Fruit fly (Drosophila melanogaster) whole organism, larva: Measurements from ENCODE around the gene osk.
A peak's percentile ranks its signal among the peaks of the same experiment; 100 is the strongest.

Experiments
- noc ChIP-seq: fragments of 200-800 bp; sonication (Bioruptor generic); optimal IDR thresholded peaks from 3 replicates; lab custom pipeline; 2019; ENCODE audit warnings: missing biosample characterization, mild to moderate bottlenecking, missing genetic modification characterization, moderate library complexity

osk gene

DNA sequence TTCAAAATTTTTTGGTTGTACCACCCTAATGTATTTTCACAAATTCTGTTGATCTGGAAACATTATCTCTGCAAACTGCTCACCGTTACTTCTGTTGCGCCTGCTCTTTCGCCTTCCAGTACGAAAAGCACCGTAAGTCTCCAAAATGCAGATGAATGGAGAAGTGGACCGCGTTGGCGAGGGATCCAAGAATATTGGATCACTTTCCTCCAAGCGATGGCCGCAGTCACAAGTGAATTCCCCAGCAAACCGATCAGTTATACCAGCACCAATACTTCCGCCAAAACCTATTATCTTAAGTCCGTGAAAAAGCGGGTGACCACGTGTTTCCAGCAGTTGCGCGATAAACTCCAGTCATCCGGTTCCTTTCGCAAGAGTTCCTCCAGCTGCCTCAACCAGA lies at the start of gene osk:
Gene osk (plus strand): TSS at position 197 of the 400 bp plus-strand sequence.
- TF ChIP-seq noc (tag; lab: Kevin White, UChicago), result no peak

dm6 chr3R:8885581-8885980 lies 49.3 kb upstream of the osk start:
- no peak for TF ChIP-seq noc (tag; lab: Kevin White, UChicago)

dm6 chr3R:8886772-8887367 lies 48.1 kb upstream of the osk start:
- no peak for TF ChIP-seq noc (tag; lab: Kevin White, UChicago)

- TF ChIP-seq noc (tag; lab: Kevin White, UChicago), result no peak
These were observed 44.5 kb upstream of the osk start for dm6 chr3R:8890441-8890840.

DNA sequence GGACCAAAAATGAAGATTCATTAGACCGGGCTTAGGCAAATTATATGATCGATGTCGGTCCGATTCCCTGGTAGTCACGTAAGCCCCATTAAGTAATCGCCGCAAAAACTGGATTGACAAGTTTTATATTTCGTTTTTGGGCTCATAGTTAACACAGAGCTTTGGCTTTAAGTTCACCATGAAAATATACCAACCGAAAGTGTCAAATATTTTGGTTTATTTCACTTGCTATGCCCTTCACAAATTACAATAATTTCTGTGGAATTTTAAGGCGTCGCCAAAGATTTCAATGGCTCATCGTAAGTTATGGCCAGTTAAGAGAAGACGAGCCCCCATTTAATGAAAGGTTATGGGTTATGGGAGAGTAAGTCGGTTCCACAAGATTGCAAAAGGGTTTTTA lies 43.3 kb upstream of the osk start:
- TF ChIP-seq noc (tag; lab: Kevin White, UChicago), result no peak

DNA sequence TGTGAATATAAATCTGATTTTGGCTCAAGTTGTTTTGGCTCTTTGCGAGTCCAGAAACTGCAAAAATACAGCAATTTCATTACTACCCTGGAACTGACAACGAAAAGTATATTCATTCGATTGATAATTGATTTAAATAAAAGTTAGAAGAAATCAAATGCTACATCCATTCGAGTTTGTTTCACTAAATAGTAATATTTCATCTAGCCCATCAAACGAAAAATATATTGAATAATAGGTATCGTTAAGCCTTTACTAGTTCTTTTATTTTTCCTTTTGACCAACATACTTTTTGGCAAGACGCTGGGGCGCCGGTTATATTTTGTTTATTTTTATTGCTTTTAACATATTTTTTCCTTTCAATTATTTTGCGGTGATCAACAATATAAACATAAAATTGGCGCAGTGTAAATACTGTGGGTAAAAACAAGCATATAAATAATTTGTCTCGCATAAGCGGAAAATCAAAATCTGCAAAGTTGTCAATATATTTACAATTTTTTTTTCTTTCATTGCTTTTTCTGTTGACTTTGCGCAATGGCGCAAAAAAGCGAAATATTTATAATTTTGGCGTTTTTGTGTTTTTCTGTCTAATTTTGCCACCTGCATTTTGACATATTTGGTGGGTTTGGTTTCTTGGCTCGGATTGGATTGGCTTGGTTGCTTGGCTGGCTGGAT lies 41.8 kb upstream of the osk start:
- TF ChIP-seq noc (tag; lab: Kevin White, UChicago), result peak; percentile 82

dm6 chr3R:8896740-8897139 lies 38.2 kb upstream of the osk start:
- peak; percentile 64 for TF ChIP-seq noc (tag; lab: Kevin White, UChicago)

DNA sequence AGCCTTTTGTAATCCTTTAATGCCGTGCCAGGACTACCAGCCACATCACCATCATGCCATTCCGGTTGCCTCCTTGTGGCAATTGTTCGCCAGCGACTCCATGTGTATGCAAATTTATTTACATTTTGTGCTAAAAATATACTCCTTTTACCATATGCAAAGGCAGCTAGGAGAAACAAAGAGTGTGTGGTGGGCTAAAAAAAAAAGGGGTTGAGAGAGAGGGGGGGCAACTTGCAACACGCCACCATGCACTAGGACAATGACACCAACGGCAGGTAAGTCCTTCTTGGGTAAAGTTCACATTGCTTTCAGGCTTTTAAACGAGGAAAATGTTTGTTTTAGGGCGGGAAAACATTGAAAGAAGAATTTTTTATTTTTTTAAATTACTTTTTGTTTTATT lies 20.0 kb upstream of the osk start:
- TF ChIP-seq noc (tag; lab: Kevin White, UChicago), result no peak

dm6 chr3R:8915537-8916332 lies 19.2 kb upstream of the osk start:
- TF ChIP-seq noc (tag; lab: Kevin White, UChicago), result no peak

dm6 chr3R:8918818-8919217 lies 16.1 kb upstream of the osk start:
- TF ChIP-seq noc (tag; lab: Kevin White, UChicago), result no peak

dm6 chr3R:8920091-8920733 lies 14.7 kb upstream of the osk start:
- TF ChIP-seq noc (tag; lab: Kevin White, UChicago), result no peak

DNA sequence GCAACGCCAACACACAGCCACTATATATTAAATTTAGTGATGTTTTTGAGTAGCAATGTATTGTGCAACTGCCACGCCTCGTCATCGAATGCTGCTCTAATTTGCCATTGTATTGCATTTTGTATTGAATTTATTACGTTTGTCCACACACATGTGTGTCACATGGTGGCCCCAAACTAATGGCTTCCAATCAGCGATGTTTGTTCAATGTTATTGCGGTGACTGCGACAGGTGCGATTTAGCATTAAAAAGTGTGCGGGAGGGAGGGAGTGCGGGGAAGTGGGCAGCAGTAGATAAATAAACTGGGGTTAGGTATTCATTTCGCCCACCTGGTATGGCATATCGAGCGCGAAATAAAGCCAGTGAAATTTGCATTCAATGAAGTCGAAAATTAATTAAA lies 13.0 kb upstream of the osk start:
- TF ChIP-seq noc (tag; lab: Kevin White, UChicago), result no peak

DNA sequence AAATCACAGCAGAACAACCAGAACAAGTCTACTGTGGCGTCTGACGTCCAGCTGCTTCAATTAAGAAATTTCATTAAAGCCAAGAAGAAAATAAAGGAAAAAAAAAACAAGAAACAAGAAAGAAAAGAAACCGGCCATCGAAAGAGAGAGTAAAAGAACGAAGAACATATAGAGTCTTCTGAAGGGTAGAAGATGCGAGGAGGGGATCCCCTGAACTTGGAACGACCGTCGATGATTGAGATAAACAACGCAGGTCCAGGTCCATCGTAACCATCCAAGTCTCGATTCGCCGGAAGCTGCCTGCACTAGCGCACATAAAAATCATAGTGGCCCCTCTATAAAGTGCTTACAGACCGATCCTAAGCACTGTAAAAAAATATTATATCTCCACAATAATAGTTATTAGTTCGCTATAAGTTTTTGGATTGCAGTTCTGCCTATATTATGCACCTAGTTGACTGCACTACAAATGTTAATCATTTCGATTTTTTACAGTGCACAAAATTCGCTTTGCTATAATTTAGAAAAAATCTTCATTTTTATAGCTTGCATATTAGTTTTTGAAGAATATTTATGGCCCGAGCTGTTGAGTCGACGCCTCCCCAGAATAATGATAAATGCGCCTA lies 12.2 kb upstream of the osk start:
- TF ChIP-seq noc (tag; lab: Kevin White, UChicago), result no peak

dm6 chr3R:8923774-8924369 lies 11.1 kb upstream of the osk start:
- TF ChIP-seq noc (tag; lab: Kevin White, UChicago), result no peak

- no peak for TF ChIP-seq noc (tag; lab: Kevin White, UChicago)
These were observed 8.9 kb upstream of the osk start for dm6 chr3R:8925924-8926553.
